Fruit fly (Drosophila melanogaster) whole organism, embryonic: Measurements from ENCODE around the gene Tim9b.
A peak's percentile ranks its signal among the peaks of the same experiment; 100 is the strongest.

ENCODE experiments used
- Blimp-1 ChIP-seq: fragments of 200-800 bp; sonication (Bioruptor generic); optimal IDR thresholded peaks from 3 replicates; lab custom pipeline; 2018; ENCODE audit warnings: missing biosample characterization, missing genetic modification characterization, mild to moderate bottlenecking, moderate library complexity, missing genetic modification reagents
- CG10274 ChIP-seq: fragments of 200-800 bp; sonication (Bioruptor generic); optimal IDR thresholded peaks from 3 replicates; lab custom pipeline; 2017; ENCODE audit warnings: missing biosample characterization, mild to moderate bottlenecking, missing genetic modification characterization
- CG10979 ChIP-seq: fragments of 200-800 bp; sonication (Bioruptor generic); optimal IDR thresholded peaks from 2 replicates; lab custom pipeline; 2018; ENCODE audit warnings: missing biosample characterization, mild to moderate bottlenecking, missing genetic modification characterization, moderate library complexity
- CG13775 ChIP-seq: fragments of 200-800 bp; sonication (Bioruptor generic); optimal IDR thresholded peaks from 3 replicates; lab custom pipeline; 2017; ENCODE audit warnings: missing biosample characterization, mild to moderate bottlenecking, missing genetic modification characterization
- CG14050 ChIP-seq: fragments of 200-800 bp; sonication (Bioruptor generic); IDR thresholded peaks from 3 replicates; pipeline ENCODE4 v1.3.6; 2022; ENCODE audit warnings: missing biosample characterization, missing genetic modification characterization
- CG14667 ChIP-seq: fragments of 200-800 bp; sonication (Bioruptor generic); IDR thresholded peaks from 2 replicates; pipeline ENCODE4 v1.3.6; 2022; ENCODE audit warnings: missing biosample characterization, missing genetic modification characterization
- CG15514 ChIP-seq: fragments of 200-800 bp; sonication (Bioruptor generic); optimal IDR thresholded peaks from 3 replicates; lab custom pipeline; 2017; ENCODE audit warnings: missing biosample characterization, missing genetic modification characterization, mild to moderate bottlenecking, moderate library complexity, missing genetic modification reagents
- CG18619 ChIP-seq: fragments of 200-800 bp; sonication (Bioruptor generic); optimal IDR thresholded peaks from 3 replicates; lab custom pipeline; 2017; ENCODE audit warnings: missing biosample characterization, mild to moderate bottlenecking, missing genetic modification characterization
- CG2129 ChIP-seq: fragments of 200-800 bp; sonication (Bioruptor generic); IDR thresholded peaks from 2 replicates; pipeline ENCODE4 v1.3.6; 2022; ENCODE audit warnings: missing biosample characterization, missing genetic modification characterization; ENCODE audit not compliant: partially characterized antibody
- CG3407 ChIP-seq: fragments of 200-800 bp; sonication (Bioruptor generic); optimal IDR thresholded peaks from 2 replicates; lab custom pipeline; 2018; ENCODE audit warnings: missing biosample characterization, mild to moderate bottlenecking, missing genetic modification characterization
- CG3838 ChIP-seq: fragments of 200-800 bp; sonication (Bioruptor generic); optimal IDR thresholded peaks from 3 replicates; lab custom pipeline; 2016; ENCODE audit warnings: missing biosample characterization, missing genetic modification characterization
- CG4360 ChIP-seq: fragments of 200-800 bp; sonication (Bioruptor generic); IDR thresholded peaks from 2 replicates; pipeline ENCODE4 v1.3.6; 2022; ENCODE audit warnings: missing biosample characterization, missing genetic modification characterization
- CG5180 ChIP-seq: fragments of 200-800 bp; sonication (Bioruptor generic); optimal IDR thresholded peaks from 3 replicates; lab custom pipeline; 2017; ENCODE audit warnings: missing biosample characterization, missing genetic modification characterization, mild to moderate bottlenecking, moderate library complexity, missing genetic modification reagents
- CG7372 ChIP-seq: fragments of 200-800 bp; sonication (Bioruptor generic); IDR thresholded peaks from 2 replicates; pipeline ENCODE4 v1.3.6; 2022; ENCODE audit warnings: missing biosample characterization, missing genetic modification characterization
- CG8290 ChIP-seq, 3 experiments: fragments of 200-800 bp; sonication (Bioruptor generic); optimal IDR thresholded peaks; 2 replicates each; lab custom pipeline; 2016 to 2019; ENCODE audit warnings: missing biosample characterization in 3 of 3, missing genetic modification characterization in 3 of 3, mild to moderate bottlenecking in 2 of 3, moderate library complexity in 1 of 3
- CG9609 ChIP-seq: fragments of 200-800 bp; sonication (Bioruptor generic); optimal IDR thresholded peaks from 3 replicates; lab custom pipeline; 2016; ENCODE audit warnings: missing biosample characterization, missing genetic modification characterization
- D ChIP-seq, 2 experiments: fragments of 200-800 bp in 1 of 2; fragments of >200 bp in 1 of 2; sonication (Bioruptor generic) in 1 of 2; optimal IDR thresholded peaks; 2 replicates in 1 of 2; 3 replicates in 1 of 2; lab custom pipeline; 2017; ENCODE audit warnings: mild to moderate bottlenecking in 1 of 2, missing biosample characterization in 1 of 2, missing genetic modification characterization in 1 of 2, missing genetic modification reagents in 1 of 2
- Dad ChIP-seq: fragments of 200-800 bp; sonication (Bioruptor generic); optimal IDR thresholded peaks from 3 replicates; lab custom pipeline; 2016; ENCODE audit warnings: missing biosample characterization, missing genetic modification characterization
- E2f1 ChIP-seq: fragments of 200-800 bp; sonication (Bioruptor generic); IDR thresholded peaks from 2 replicates; pipeline ENCODE4 v1.3.6; 2022; ENCODE audit warnings: missing biosample characterization, missing genetic modification characterization
- ERR ChIP-seq: fragments of 200-800 bp; sonication (Bioruptor generic); optimal IDR thresholded peaks from 2 replicates; lab custom pipeline; 2016; ENCODE audit warnings: missing biosample characterization, missing genetic modification characterization
- GATAe ChIP-seq: fragments of 200-800 bp; sonication (Bioruptor generic); conservative IDR thresholded peaks from 2 replicates; pipeline ENCODE4 v1.3.6; 2022; ENCODE audit warnings: missing biosample characterization, missing genetic modification characterization
- Hsf ChIP-seq: fragments of 200-800 bp; sonication (Bioruptor generic); optimal IDR thresholded peaks from 3 replicates; lab custom pipeline; 2016; ENCODE audit warnings: missing biosample characterization, missing genetic modification characterization
- Lhr ChIP-seq: fragments of 200-800 bp; sonication (Bioruptor generic); optimal IDR thresholded peaks from 3 replicates; lab custom pipeline; 2017; ENCODE audit warnings: mild to moderate bottlenecking, missing biosample characterization, missing genetic modification reagents, missing genetic modification characterization
- MESR4 ChIP-seq: fragments of 200-800 bp; sonication (Bioruptor generic); optimal IDR thresholded peaks from 2 replicates; lab custom pipeline; 2018; ENCODE audit warnings: missing biosample characterization, mild to moderate bottlenecking, missing genetic modification characterization, moderate library complexity
- Optix ChIP-seq: fragments of 200-800 bp; sonication (Bioruptor generic); IDR thresholded peaks from 3 replicates; pipeline ENCODE4 v1.3.6; 2022; ENCODE audit warnings: missing biosample characterization, missing genetic modification characterization
- Sox100B ChIP-seq: fragments of 200-800 bp; sonication (Bioruptor generic); optimal IDR thresholded peaks from 3 replicates; lab custom pipeline; 2018; ENCODE audit warnings: missing biosample characterization, mild to moderate bottlenecking, missing genetic modification characterization
- Sry-δ ChIP-seq: fragments of 200-800 bp; sonication (Bioruptor generic); optimal IDR thresholded peaks from 2 replicates; lab custom pipeline; 2016; ENCODE audit warnings: missing biosample characterization, missing genetic modification characterization
- Usf ChIP-seq: fragments of 200-800 bp; sonication (Bioruptor generic); optimal IDR thresholded peaks from 2 replicates; lab custom pipeline; 2017; ENCODE audit warnings: missing genotype, missing biosample characterization, missing genetic modification characterization
- YL-1 ChIP-seq: fragments of 200-800 bp; sonication (Bioruptor generic); optimal IDR thresholded peaks from 3 replicates; lab custom pipeline; 2017; ENCODE audit warnings: missing biosample characterization, mild to moderate bottlenecking, missing genetic modification characterization
- ato ChIP-seq: fragments of 200-800 bp; sonication (Bioruptor generic); IDR thresholded peaks from 2 replicates; pipeline ENCODE4 v1.3.6; 2022; ENCODE audit warnings: missing biosample characterization, missing genetic modification characterization; ENCODE audit not compliant: partially characterized antibody
- bbx ChIP-seq: fragments of 200-800 bp; sonication (Bioruptor generic); IDR thresholded peaks from 2 replicates; pipeline ENCODE4 v1.3.6; 2022; ENCODE audit warnings: missing biosample characterization, missing genetic modification characterization; ENCODE audit not compliant: partially characterized antibody
- crol ChIP-seq: fragments of 200-800 bp; sonication (Bioruptor generic); IDR thresholded peaks from 2 replicates; pipeline ENCODE4 v1.3.6; 2022; ENCODE audit warnings: missing biosample characterization, missing genetic modification characterization
- dan ChIP-seq: fragments of 200-800 bp; sonication (Bioruptor generic); IDR thresholded peaks from 2 replicates; pipeline ENCODE4 v1.3.6; 2022; ENCODE audit warnings: missing biosample characterization, missing genetic modification characterization
- dmrt99B ChIP-seq: fragments of 200-800 bp; sonication (Bioruptor generic); optimal IDR thresholded peaks from 2 replicates; lab custom pipeline; 2018; ENCODE audit warnings: missing biosample characterization, mild to moderate bottlenecking, missing genetic modification characterization, moderate library complexity
- fd64A ChIP-seq: fragments of 200-800 bp; sonication (Bioruptor generic); optimal IDR thresholded peaks from 3 replicates; lab custom pipeline; 2018; ENCODE audit warnings: missing biosample characterization, mild to moderate bottlenecking, missing genetic modification characterization
- gro ChIP-seq: fragments of 200-800 bp; sonication (Bioruptor generic); optimal IDR thresholded peaks from 2 replicates; lab custom pipeline; 2016; ENCODE audit warnings: missing biosample characterization, missing genetic modification characterization
- gt ChIP-seq: fragments of 200-800 bp; sonication (Bioruptor generic); IDR thresholded peaks from 2 replicates; pipeline ENCODE4 v1.3.6; 2022; ENCODE audit warnings: missing biosample characterization, missing genetic modification characterization
- hbn ChIP-seq: fragments of 200-800 bp; sonication (Bioruptor generic); IDR thresholded peaks from 2 replicates; pipeline ENCODE4 v1.3.6; 2022; ENCODE audit warnings: missing biosample characterization, missing genetic modification characterization; ENCODE audit not compliant: partially characterized antibody
- hkb ChIP-seq, 2 experiments: fragments of 200-800 bp in 1 of 2; fragments of >200 bp in 1 of 2; sonication (Bioruptor generic) in 1 of 2; IDR thresholded peaks in 1 of 2; optimal IDR thresholded peaks in 1 of 2; 2 replicates each; pipeline versions ENCODE4 v1.3.6 to Lab custom; 2017 to 2022; ENCODE audit warnings: missing biosample characterization in 1 of 2, missing genetic modification characterization in 1 of 2
- ken ChIP-seq: fragments of 200-800 bp; sonication (Bioruptor generic); IDR thresholded peaks from 3 replicates; pipeline ENCODE4 v1.3.6; 2022; ENCODE audit warnings: missing biosample characterization, missing genetic modification characterization
- org-1 ChIP-seq: fragments of 200-800 bp; sonication (Bioruptor generic); optimal IDR thresholded peaks from 2 replicates; lab custom pipeline; 2017; ENCODE audit warnings: missing biosample characterization, missing genetic modification characterization
- pho ChIP-seq: fragments of 200-800 bp; sonication (Bioruptor generic); optimal IDR thresholded peaks from 2 replicates; lab custom pipeline; 2016; ENCODE audit warnings: missing biosample characterization, missing genetic modification characterization
- phol ChIP-seq: fragments of 200-800 bp; sonication (Bioruptor generic); optimal IDR thresholded peaks from 3 replicates; lab custom pipeline; 2018; ENCODE audit warnings: missing biosample characterization, mild to moderate bottlenecking, missing genetic modification characterization, moderate library complexity
- sens-2 ChIP-seq: fragments of 200-800 bp; sonication (Bioruptor generic); IDR thresholded peaks from 2 replicates; pipeline ENCODE4 v1.3.6; 2022; ENCODE audit warnings: missing biosample characterization, missing genetic modification characterization
- sisA ChIP-seq: fragments of 200-800 bp; sonication (Bioruptor generic); IDR thresholded peaks from 2 replicates; pipeline ENCODE4 v1.3.6; 2022; ENCODE audit warnings: missing biosample characterization, missing genetic modification characterization
- ssp ChIP-seq: fragments of 200-800 bp; sonication (Bioruptor generic); IDR thresholded peaks from 2 replicates; pipeline ENCODE4 v1.3.6; 2022; ENCODE audit warnings: missing biosample characterization, missing genetic modification characterization
- zen2 ChIP-seq: fragments of 200-800 bp; sonication (Bioruptor generic); IDR thresholded peaks from 3 replicates; pipeline ENCODE4 v1.3.6; 2022; ENCODE audit warnings: missing biosample characterization, missing genetic modification characterization; ENCODE audit not compliant: partially characterized antibody
- zf30C ChIP-seq: fragments of 200-800 bp; sonication (Bioruptor generic); optimal IDR thresholded peaks from 3 replicates; lab custom pipeline; 2018; ENCODE audit warnings: missing biosample characterization, mild to moderate bottlenecking, missing genetic modification characterization
- zfh1 ChIP-seq: fragments of 200-800 bp; sonication (Bioruptor generic); IDR thresholded peaks from 3 replicates; pipeline ENCODE4 v1.3.6; 2022; ENCODE audit warnings: missing biosample characterization, missing genetic modification characterization

The Tim9b gene

DNA sequence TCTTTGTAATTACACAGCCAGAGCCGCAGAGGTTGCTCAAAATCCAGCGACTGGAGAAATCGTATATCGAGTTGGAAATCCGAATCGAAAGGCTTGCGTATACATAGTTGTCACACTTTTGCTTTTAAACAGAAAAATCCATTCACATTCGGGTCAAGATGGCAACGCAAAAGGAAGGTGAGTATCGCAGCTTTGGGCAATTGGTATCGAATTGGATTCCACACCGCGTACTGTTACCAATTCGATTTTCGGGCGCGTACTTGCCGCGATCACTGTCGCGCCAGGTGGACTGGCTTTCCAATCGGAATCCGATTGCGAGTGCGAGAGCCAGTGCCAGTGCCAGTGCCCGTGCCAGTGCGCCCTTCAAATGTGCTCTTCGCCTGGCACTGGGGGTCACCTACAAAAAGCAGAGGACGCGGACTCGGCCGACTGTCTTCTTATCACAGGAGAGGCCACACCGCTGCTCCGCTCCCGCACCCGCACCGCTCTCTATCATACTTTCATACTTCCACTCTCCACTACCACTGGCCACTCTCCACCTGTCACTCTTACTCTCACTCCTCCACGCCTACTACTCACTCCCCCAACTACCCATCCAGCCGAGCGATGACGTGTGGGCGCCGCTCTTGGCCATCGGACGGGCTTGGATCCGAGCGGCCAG, 49.2 kb upstream of the Tim9b start (continued):
- TF ChIP-seq D (optimal IDR thresholded peaks at IDR 0.05; lab: Kevin White, UChicago), result no peak
- TF ChIP-seq D (GFP tag; optimal IDR thresholded peaks at IDR 0.05; lab: Kevin White, UChicago), result no peak
- TF ChIP-seq CG13775 (GFP tag; lab: Kevin White, UChicago), result no peak
- no peak for TF ChIP-seq CG4360 (GFP tag; lab: Robert Waterston, UW)
- TF ChIP-seq MESR4, result no peak
- TF ChIP-seq Dad (GFP tag; lab: Kevin White, UChicago), result no peak
- no peak for TF ChIP-seq Optix
- TF ChIP-seq Usf (GFP tag; lab: Kevin White, UChicago), result no peak
- TF ChIP-seq zfh1 (GFP tag; lab: Robert Waterston, UW), result no peak
- no peak for TF ChIP-seq zf30C
- TF ChIP-seq bbx (GFP tag; lab: Robert Waterston, UW), result no peak
- no peak for TF ChIP-seq hbn (GFP tag; lab: Robert Waterston, UW)
- no peak for TF ChIP-seq GATAe (GFP tag; lab: Robert Waterston, UW)
- no peak for TF ChIP-seq CG15514 (GFP tag; lab: Kevin White, UChicago)
- TF ChIP-seq E2f1, result no peak
- TF ChIP-seq CG10274 (GFP tag; lab: Kevin White, UChicago), result no peak
- peak; percentile 77 for TF ChIP-seq crol (GFP tag; lab: Robert Waterston, UW)
- no peak for TF ChIP-seq CG14050 (GFP tag; lab: Robert Waterston, UW)
- TF ChIP-seq Sry-δ (GFP tag; lab: Kevin White, UChicago), result no peak
- TF ChIP-seq gt (GFP tag; lab: Robert Waterston, UW), result no peak
- TF ChIP-seq gro (GFP tag; lab: Kevin White, UChicago), result no peak
- TF ChIP-seq Lhr (GFP tag; lab: Kevin White, UChicago), result no peak
- TF ChIP-seq ERR, result peak; percentile 83
- peak; percentile 68 for TF ChIP-seq Blimp-1 (GFP tag; lab: Kevin White, UChicago)
- no peak for TF ChIP-seq CG7372
- TF ChIP-seq CG2129 (GFP tag; lab: Robert Waterston, UW), result no peak
- TF ChIP-seq CG9609, result no peak
- no peak for TF ChIP-seq CG18619
- no peak for TF ChIP-seq Hsf (GFP tag; lab: Kevin White, UChicago)
- TF ChIP-seq CG10979 (tag; lab: Kevin White, UChicago), result no peak
- no peak for TF ChIP-seq ssp (GFP tag; lab: Robert Waterston, UW)
- TF ChIP-seq CG3407 (GFP tag; lab: Kevin White, UChicago), result no peak
- no peak for TF ChIP-seq dmrt99B (tag; lab: Kevin White, UChicago)

dm6 chrX:19666991-19667409, 48.7 kb upstream of the Tim9b start, which contains the start of gene Zw:
TSS of gene Zw (plus strand) at chrX:19667252.
- 0 out of 2 replicates have a peak, but pooled peaks have one; percentile 8 for TF ChIP-seq dan (GFP tag; lab: Robert Waterston, UW)
- TF ChIP-seq Hsf (GFP tag; lab: Kevin White, UChicago), result peak; percentile 23
- peak; percentile 23 for TF ChIP-seq CG5180 (GFP tag; lab: Kevin White, UChicago)
- TF ChIP-seq org-1 (GFP tag; lab: Kevin White, UChicago), result no peak
- no peak for TF ChIP-seq ssp (GFP tag; lab: Robert Waterston, UW)
- TF ChIP-seq fd64A, result no peak
- no peak for TF ChIP-seq CG8290 (GFP tag; optimal IDR thresholded peaks at IDR 0.05; lab: Kevin White, UChicago)
- peak in 1 of 2 experiments; percentile 88 for TF ChIP-seq CG8290 (tag; optimal IDR thresholded peaks at IDR 0.05; lab: Kevin White, UChicago)
- TF ChIP-seq ato (GFP tag; lab: Robert Waterston, UW), result no peak
- no peak for TF ChIP-seq YL-1 (GFP tag; lab: Kevin White, UChicago)
- no peak for TF ChIP-seq pho (GFP tag; lab: Kevin White, UChicago)
- no peak for TF ChIP-seq CG3838 (GFP tag; lab: Kevin White, UChicago)
- no peak for TF ChIP-seq sens-2
- TF ChIP-seq CG14667, result peak; percentile 62
- no peak for TF ChIP-seq Sox100B
- TF ChIP-seq hkb (optimal IDR thresholded peaks at IDR 0.05; lab: Kevin White, UChicago), result no peak
- peak; percentile 27; the same call in 1 of the 2 replicates for TF ChIP-seq hkb (GFP tag; IDR thresholded peaks at IDR 0.05; lab: Robert Waterston, UW)
- TF ChIP-seq zen2, result no peak
- TF ChIP-seq phol (tag; lab: Kevin White, UChicago), result peak; percentile 34
- peak; percentile 71 for TF ChIP-seq sisA
- peak; percentile 53 for TF ChIP-seq gro (GFP tag; lab: Kevin White, UChicago)
- peak; percentile 55; the same call in 1 of the 3 replicates for TF ChIP-seq ken (GFP tag; lab: Robert Waterston, UW)
